Worm (Caenorhabditis elegans) whole organism, L2 larva: ENCODE data around the gene F46G10.4.

Experiments
- elt-3 ChIP-seq: sonication (generic microtip); optimal IDR thresholded peaks from 2 replicates; lab custom pipeline; 2017; ENCODE audit warnings: missing biosample characterization, missing genetic modification characterization
- nhr-12 ChIP-seq: fragments of 150-350 bp; optimal IDR thresholded peaks from 2 replicates; lab custom pipeline; 2014; ENCODE audit warnings: missing biosample characterization, missing genetic modification characterization
- snpc-4 ChIP-seq: fragments of 150-350 bp; optimal IDR thresholded peaks from 2 replicates; lab custom pipeline; 2014; ENCODE audit warnings: missing biosample characterization, missing genetic modification characterization

- TF ChIP-seq nhr-12 (tag; lab: Kevin White, UChicago) (no peak), snpc-4 (tag; lab: Kevin White, UChicago) (no peak), elt-3 (tag; lab: Kevin White, UChicago) (no peak)
These were observed 10.1 kb upstream of the F46G10.4 start for ce11 chrX:13323697-13324096.
